Worm (Caenorhabditis elegans) whole organism, early embryonic: ENCODE results near the gene C16C8.22.

Experiments
- B0310.2 ChIP-seq: sonication (generic microtip); optimal IDR thresholded peaks from 2 replicates; lab custom pipeline; 2016; ENCODE audit warnings: mild to moderate bottlenecking, missing genetic modification characterization, missing compliant biosample characterization
- F13C5.2 ChIP-seq: sonication (generic microtip); optimal IDR thresholded peaks from 2 replicates; lab custom pipeline; 2017; ENCODE audit warnings: mild to moderate bottlenecking, missing genetic modification characterization, inconsistent platforms, missing compliant biosample characterization
- aly-1 ChIP-seq: sonication (generic microtip); optimal IDR thresholded peaks from 2 replicates; lab custom pipeline; 2016; ENCODE audit warnings: missing genetic modification characterization, missing compliant biosample characterization
- ama-1 ChIP-seq: fragments of 150-350 bp; optimal IDR thresholded peaks from 2 replicates; lab custom pipeline; 2014
- ceh-13 ChIP-seq: fragments of 200-800 bp; sonication (Bioruptor generic); optimal IDR thresholded peaks from 2 replicates; lab custom pipeline; 2018; ENCODE audit warnings: mild to moderate bottlenecking, missing genetic modification characterization, missing compliant biosample characterization
- ceh-36 ChIP-seq: sonication (generic microtip); optimal IDR thresholded peaks from 2 replicates; lab custom pipeline; 2016; ENCODE audit warnings: missing genetic modification characterization, inconsistent platforms, missing compliant biosample characterization
- ets-7 ChIP-seq: sonication (generic microtip); optimal IDR thresholded peaks from 2 replicates; lab custom pipeline; 2016; ENCODE audit warnings: missing genotype, missing genetic modification characterization, missing compliant biosample characterization
- flt-1 ChIP-seq: fragments of 200-800 bp; sonication (Bioruptor generic); IDR thresholded peaks from 2 replicates; pipeline ENCODE4 v1.3.6; 2022; ENCODE audit warnings: missing genetic modification characterization, missing compliant biosample characterization
- hmbx-1 ChIP-seq: sonication (generic microtip); optimal IDR thresholded peaks from 2 replicates; lab custom pipeline; 2016; ENCODE audit warnings: mild to moderate bottlenecking, missing genetic modification characterization, missing compliant biosample characterization
- hmg-4 ChIP-seq: fragments of 200-800 bp; sonication (Bioruptor generic); optimal IDR thresholded peaks from 2 replicates; lab custom pipeline; 2018; ENCODE audit warnings: mild to moderate bottlenecking, missing genetic modification characterization, missing compliant biosample characterization
- hnd-1 ChIP-seq: sonication (generic microtip); optimal IDR thresholded peaks from 2 replicates; lab custom pipeline; 2016; ENCODE audit warnings: missing genetic modification characterization, missing compliant biosample characterization
- pes-1 ChIP-seq: fragments of 200-800 bp; sonication (Bioruptor generic); IDR thresholded peaks from 2 replicates; pipeline ENCODE4 v1.3.6; 2022; ENCODE audit warnings: missing genetic modification reagents, missing genetic modification characterization, missing compliant biosample characterization
- scrt-1 ChIP-seq: fragments of 200-800 bp; sonication (Bioruptor generic); IDR thresholded peaks from 2 replicates; pipeline ENCODE4 v1.3.6; 2022; ENCODE audit warnings: missing genetic modification characterization, missing compliant biosample characterization
- sea-1 ChIP-seq: fragments of 200-800 bp; sonication (Bioruptor generic); conservative IDR thresholded peaks from 2 replicates; pipeline ENCODE4 v1.3.6; 2022; ENCODE audit warnings: missing genetic modification characterization, missing compliant biosample characterization
- tbx-11 ChIP-seq: fragments of 200-800 bp; sonication (Bioruptor generic); IDR thresholded peaks from 2 replicates; pipeline ENCODE4 v1.3.6; 2022; ENCODE audit warnings: missing genetic modification characterization, missing compliant biosample characterization
- tbx-37 ChIP-seq: fragments of 200-800 bp; sonication (Bioruptor generic); conservative IDR thresholded peaks from 2 replicates; pipeline ENCODE4 v1.3.6; 2022; ENCODE audit warnings: missing genetic modification reagents, missing genetic modification characterization, missing compliant biosample characterization
- tra-4 ChIP-seq: sonication (generic microtip); optimal IDR thresholded peaks from 2 replicates; lab custom pipeline; 2017; ENCODE audit warnings: missing genetic modification characterization, missing compliant biosample characterization

Gene C16C8.22

DNA sequence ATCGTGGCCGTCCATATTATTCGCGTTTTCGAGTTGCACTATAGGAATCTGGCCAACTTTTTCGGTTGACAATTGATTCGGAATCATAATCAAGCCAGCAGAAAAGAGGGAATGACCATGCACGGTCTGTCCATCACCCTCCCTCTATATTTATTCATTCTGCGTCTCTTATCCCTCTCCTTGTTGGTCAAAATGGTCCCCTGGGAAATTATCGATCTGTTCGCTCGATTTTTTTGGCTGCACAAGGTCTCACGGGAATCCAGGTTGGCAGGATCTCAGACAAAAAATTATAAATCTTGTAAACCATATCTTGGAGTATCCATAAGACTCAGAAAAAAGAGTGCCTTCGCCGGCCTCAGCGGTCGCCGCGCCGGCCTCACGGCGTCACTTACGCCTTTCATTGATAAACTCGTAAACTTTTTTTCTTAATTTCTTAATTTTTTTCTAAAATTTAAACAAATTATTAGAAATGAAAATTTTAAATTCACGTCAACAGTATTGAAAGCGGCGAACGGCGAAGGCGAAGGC is 28.6 kb downstream of the C16C8.22 start, which contains the start of the genes F18A12.7 and F18A12.2:
F18A12.7 (minus strand) TSS at position 101 of the 528 bp plus-strand sequence.
F18A12.2 (plus strand) TSS at position 478 of the 528 bp plus-strand sequence.
- TF ChIP-seq B0310.2 (tag; lab: Kevin White, UChicago) = no peak
- TF ChIP-seq F13C5.2 = no peak
- TF ChIP-seq flt-1 (GFP tag; lab: Robert Waterston, UW) = no peak

DNA sequence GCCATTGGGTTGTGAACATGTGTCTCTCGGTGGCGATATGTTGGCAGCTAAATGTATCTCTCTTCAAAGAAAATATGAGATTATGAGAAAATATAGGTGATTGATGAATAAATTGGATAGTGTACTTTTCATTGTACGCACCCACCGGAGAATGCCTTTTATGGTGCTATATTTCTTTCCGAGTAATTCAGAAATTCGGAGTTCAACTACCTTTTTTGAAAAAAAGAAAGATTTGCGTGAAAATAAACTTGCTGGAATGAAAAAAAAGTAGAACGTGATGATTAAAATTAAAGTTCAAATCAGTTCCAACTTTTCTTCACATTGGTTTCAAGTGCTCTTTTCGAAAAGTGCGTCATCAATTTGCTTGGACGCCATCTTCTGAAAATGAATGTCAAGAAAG is 39.5 kb downstream of the C16C8.22 start, which contains the start of gene nep-8:
nep-8 (plus strand) TSS at position 301 of the 400 bp plus-strand sequence.
- TF ChIP-seq hnd-1 = no peak
- no peak for TF ChIP-seq tbx-11 (GFP tag; lab: Robert Waterston, UW)
- no peak for TF ChIP-seq tra-4
- no peak for TF ChIP-seq ceh-36 (tag; lab: Kevin White, UChicago)
- TF ChIP-seq scrt-1 (GFP tag; lab: Robert Waterston, UW) = no peak
- TF ChIP-seq ama-1 (lab: Kevin White, UChicago) = no peak
- no peak for TF ChIP-seq tbx-37 (GFP tag; lab: Robert Waterston, UW)
- no peak for TF ChIP-seq F13C5.2

DNA sequence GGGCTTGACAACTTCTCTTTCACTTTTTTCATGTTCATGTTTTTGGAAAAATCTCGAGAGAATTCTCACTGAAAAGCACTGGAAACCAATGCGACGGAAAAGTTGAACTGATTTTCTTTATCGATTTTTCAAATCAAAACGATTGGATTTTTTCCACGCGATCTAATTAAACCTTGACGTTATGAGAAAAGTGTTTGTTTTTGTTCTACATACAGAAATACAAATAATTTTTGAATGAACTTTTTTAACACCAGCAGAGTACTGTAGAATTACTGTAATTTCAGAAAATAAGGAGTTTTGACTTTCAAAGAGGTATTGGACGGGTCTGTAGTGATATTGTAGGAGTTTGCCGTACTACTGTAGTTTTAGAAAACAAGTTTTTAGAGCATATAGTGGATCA is 40.2 kb downstream of the C16C8.22 start, which contains the start of gene nep-10:
nep-10 (minus strand) TSS at position 101 of the 400 bp plus-strand sequence.
- TF ChIP-seq hmg-4 (GFP tag; lab: Kevin White, UChicago) (no peak), scrt-1 (GFP tag; lab: Robert Waterston, UW) (no peak), ets-7 (no peak), B0310.2 (tag; lab: Kevin White, UChicago) (no peak), ceh-13 (GFP tag; lab: Kevin White, UChicago) (no peak), sea-1 (GFP tag; lab: Robert Waterston, UW) (no peak), flt-1 (GFP tag; lab: Robert Waterston, UW) (no peak)

DNA sequence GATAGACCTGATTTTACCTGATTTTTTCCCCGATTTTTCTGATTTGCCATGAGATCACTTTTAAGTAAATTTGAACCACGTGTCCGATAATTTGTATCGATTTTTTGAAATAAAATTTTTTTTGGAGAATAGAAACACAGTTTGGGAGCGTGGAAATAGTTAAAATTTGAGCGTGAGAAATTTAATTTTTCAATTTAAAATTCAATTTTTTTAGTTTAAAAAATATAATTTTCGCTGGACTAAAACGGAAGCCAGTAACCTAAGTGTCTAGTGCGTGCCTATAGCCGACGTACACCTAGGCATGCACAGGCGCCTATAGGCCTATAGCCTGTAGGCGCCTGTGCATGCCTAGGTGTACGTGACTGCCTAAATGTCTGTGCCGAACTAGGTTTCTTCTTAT is 43.8 kb downstream of the C16C8.22 start, which contains the start of gene nep-9:
nep-9 (minus strand) TSS at position 101 of the 400 bp plus-strand sequence.
- TF ChIP-seq tbx-37 (GFP tag; lab: Robert Waterston, UW) = no peak
- no peak for TF ChIP-seq ceh-36 (tag; lab: Kevin White, UChicago)
- no peak for TF ChIP-seq ceh-13 (GFP tag; lab: Kevin White, UChicago)
- no peak for TF ChIP-seq hnd-1
- TF ChIP-seq hmbx-1 (tag; lab: Kevin White, UChicago) = no peak
- TF ChIP-seq flt-1 (GFP tag; lab: Robert Waterston, UW) = no peak
- TF ChIP-seq B0310.2 (tag; lab: Kevin White, UChicago) = no peak
- TF ChIP-seq aly-1 (tag; lab: Kevin White, UChicago) = no peak
- TF ChIP-seq pes-1 (GFP tag; lab: Robert Waterston, UW) = no peak
- no peak for TF ChIP-seq F13C5.2
- TF ChIP-seq hmg-4 (GFP tag; lab: Kevin White, UChicago) = no peak
- no peak for TF ChIP-seq ets-7
- TF ChIP-seq sea-1 (GFP tag; lab: Robert Waterston, UW) = no peak
- no peak for TF ChIP-seq scrt-1 (GFP tag; lab: Robert Waterston, UW)
- TF ChIP-seq ama-1 (lab: Kevin White, UChicago) = no peak
- no peak for TF ChIP-seq tra-4
- TF ChIP-seq tbx-11 (GFP tag; lab: Robert Waterston, UW) = no peak

DNA sequence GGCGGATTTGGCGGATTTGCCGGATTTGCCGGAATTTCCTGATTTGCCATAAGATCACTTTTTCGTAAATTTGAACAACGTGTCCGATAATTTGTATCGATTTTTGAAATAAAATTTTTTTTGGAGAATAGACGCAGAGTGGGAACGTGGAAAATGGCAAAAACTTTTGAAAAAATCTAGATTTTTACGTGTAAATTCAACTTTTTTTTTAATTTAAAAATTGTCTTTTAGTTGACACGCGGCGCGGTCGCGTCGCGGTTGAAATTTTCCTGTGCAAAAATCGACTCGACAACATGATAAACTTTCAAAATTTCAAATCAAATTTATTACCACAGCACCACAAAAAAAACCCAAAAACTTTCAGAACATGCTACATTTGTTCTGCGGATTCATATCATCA is 47.6 kb downstream of the C16C8.22 start, which contains the start of gene nep-20:
nep-20 (minus strand) TSS at position 101 of the 400 bp plus-strand sequence.
- TF ChIP-seq hmbx-1 (tag; lab: Kevin White, UChicago) (no peak), F13C5.2 (no peak), ceh-36 (tag; lab: Kevin White, UChicago) (no peak), tbx-11 (GFP tag; lab: Robert Waterston, UW) (no peak), scrt-1 (GFP tag; lab: Robert Waterston, UW) (no peak), ets-7 (no peak), ama-1 (lab: Kevin White, UChicago) (no peak), ceh-13 (GFP tag; lab: Kevin White, UChicago) (no peak), sea-1 (GFP tag; lab: Robert Waterston, UW) (no peak), flt-1 (GFP tag; lab: Robert Waterston, UW) (no peak), aly-1 (tag; lab: Kevin White, UChicago) (no peak), B0310.2 (tag; lab: Kevin White, UChicago) (no peak), hnd-1 (no peak)
